Worm (Caenorhabditis elegans): ENCODE measurements around the gene srj-20.
A peak's percentile ranks its signal among the peaks of the same experiment; 100 is the strongest.

DNA sequence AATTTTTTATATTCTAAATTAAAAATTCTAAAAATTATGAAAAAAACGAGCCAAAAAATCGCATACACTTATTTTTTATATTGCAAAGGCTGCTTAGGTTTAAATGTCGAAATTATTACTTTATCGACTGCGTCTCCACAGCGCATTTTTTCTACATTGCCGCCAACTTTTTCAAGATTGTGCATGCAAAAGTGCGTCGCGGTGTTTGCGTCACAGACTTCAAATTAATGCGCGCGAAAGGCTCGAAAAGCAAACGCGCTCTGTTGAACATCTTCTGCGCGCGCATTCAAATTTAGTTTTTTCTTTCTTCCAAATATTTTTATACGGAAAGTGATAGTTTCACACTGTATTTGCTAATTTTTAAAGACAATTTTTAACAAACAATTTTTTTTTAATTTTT lies 27.5 kb upstream of the srj-20 start:
- TF ChIP-seq bed-2 (GFP tag; IDR thresholded peaks at IDR 0.05) (peak; percentile 81), ztf-18 (tag; optimal IDR thresholded peaks at IDR 0.05) (peak; percentile 46), nfya-1 (tag; optimal IDR thresholded peaks at IDR 0.05; ENCODE audit: borderline replicate concordance, insufficient read depth) (no peak), snpc-4 (GFP tag; optimal IDR thresholded peaks at IDR 0.05) (no peak), snpc-4 (tag; optimal IDR thresholded peaks at IDR 0.05) (peak in 2 of 4 experiments; percentile 47 to 57), dpl-1 (GFP tag; optimal IDR thresholded peaks at IDR 0.05) (peak; percentile 87), unc-62 (GFP tag; optimal IDR thresholded peaks at IDR 0.05) (no peak), mes-4 (tag; optimal IDR thresholded peaks at IDR 0.05) (no peak), egl-18 (GFP tag; IDR thresholded peaks at IDR 0.05) (0 out of 2 replicates have a peak, but pooled peaks have one; percentile 71), nhr-27 (tag; optimal IDR thresholded peaks at IDR 0.05) (no peak), ets-4 (GFP tag; optimal IDR thresholded peaks at IDR 0.05) (no peak), chd-7 (tag; optimal IDR thresholded peaks at IDR 0.05) (no peak), madf-6 (GFP tag; IDR thresholded peaks at IDR 0.05) (peak; percentile 80)
